Worm (Caenorhabditis elegans): Measurements from ENCODE around the gene fbxb-22.

ce11 chrIII:11853533-11853932, 30.0 kb downstream of the fbxb-22 start:
- no peak for TF ChIP-seq pag-3 (tag; optimal IDR thresholded peaks at IDR 0.05; ENCODE audit: borderline replicate concordance)
- no peak for TF ChIP-seq rnt-1 (tag; optimal IDR thresholded peaks at IDR 0.05)
